Worm (Caenorhabditis elegans): Measurements from ENCODE around the gene vab-2.

- TF ChIP-seq aly-2 (tag; optimal IDR thresholded peaks at IDR 0.05) (no peak), elt-2 (tag; optimal IDR thresholded peaks at IDR 0.05) (no peak), nhr-237 (tag; optimal IDR thresholded peaks at IDR 0.05) (no peak)
Observed at ce11 chrIV:3766589-3766988, at the start of gene vab-2.

Data from whole organism, L3 larva.